Fruit fly (Drosophila melanogaster): ENCODE results near the gene Cht2.

- no peak for TF ChIP-seq CTCF (optimal IDR thresholded peaks at IDR 0.05)
- no peak for TF ChIP-seq CG8478 (optimal IDR thresholded peaks at IDR 0.05)
Measured at dm6 chr3L:1794164-1794942, 38.6 kb upstream of the Cht2 start.
